Worm (Caenorhabditis elegans): ENCODE results near the gene clec-147.
A peak's percentile ranks its signal among the peaks of the same experiment; 100 is the strongest.

Gene clec-147

DNA sequence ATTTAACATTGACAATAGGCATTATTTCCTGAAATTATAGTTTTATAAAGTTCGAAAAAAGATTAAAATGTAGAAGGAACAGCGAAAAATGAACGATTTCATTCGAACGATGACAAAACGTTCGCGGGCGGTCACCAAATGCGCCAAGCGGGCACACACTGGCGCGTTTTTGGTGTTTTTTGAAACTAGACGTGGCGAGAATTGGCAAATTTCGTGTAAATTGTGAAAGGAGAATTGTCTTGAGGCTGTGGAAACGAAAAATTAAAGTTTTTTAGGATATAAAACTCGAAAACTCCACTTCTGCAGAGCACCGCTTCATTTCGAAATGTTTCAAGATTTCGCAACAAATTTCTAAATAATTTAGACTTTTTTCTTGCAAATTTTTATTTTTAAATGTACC lies 49.0 kb downstream of the clec-147 start, which contains the start of gene usp-14 (continued):
- TF ChIP-seq pag-3 (tag; optimal IDR thresholded peaks at IDR 0.05; ENCODE audit: borderline replicate concordance, insufficient read depth) (no peak), unc-30 (tag; optimal IDR thresholded peaks at IDR 0.05) (no peak), egl-27 (tag; optimal IDR thresholded peaks at IDR 0.05) (no peak), ceh-82 (tag; optimal IDR thresholded peaks at IDR 0.05) (peak in 2 of 3 experiments; percentile 48 to 51), jun-1 (tag; optimal IDR thresholded peaks at IDR 0.05) (peak; percentile 31), ztf-4 (tag; optimal IDR thresholded peaks at IDR 0.05) (no peak), mdl-1 (tag; optimal IDR thresholded peaks at IDR 0.05) (peak in 1 of 2 experiments; percentile 52), lir-3 (tag; optimal IDR thresholded peaks at IDR 0.05; ENCODE audit: poor library complexity) (peak; percentile 8), Y116A8C.19 (tag; optimal IDR thresholded peaks at IDR 0.05; ENCODE audit: borderline replicate concordance) (no peak), nhr-77 (tag; optimal IDR thresholded peaks at IDR 0.05) (peak; percentile 58), xbp-1 (tag; optimal IDR thresholded peaks at IDR 0.05) (peak; percentile 63), egl-13 (tag; optimal IDR thresholded peaks at IDR 0.05) (peak; percentile 20), hpl-2 (GFP tag; optimal IDR thresholded peaks at IDR 0.05) (no peak), nhr-28 (tag; optimal IDR thresholded peaks at IDR 0.05) (no peak), nhr-71 (tag; optimal IDR thresholded peaks at IDR 0.05) (peak; percentile 74), nhr-20 (tag; optimal IDR thresholded peaks at IDR 0.05) (peak; percentile 67), F16B12.6 (tag; optimal IDR thresholded peaks at IDR 0.05) (peak; percentile 47), sox-4 (tag; optimal IDR thresholded peaks at IDR 0.05) (no peak), ztf-11 (tag; optimal IDR thresholded peaks at IDR 0.05) (no peak), grh-1 (GFP tag; IDR thresholded peaks at IDR 0.05) (peak; percentile 37; the same call in 1 of the 2 replicates), lin-13 (GFP tag; optimal IDR thresholded peaks at IDR 0.05) (no peak), tlp-1 (tag; optimal IDR thresholded peaks at IDR 0.05) (no peak), blmp-1 (tag; optimal IDR thresholded peaks at IDR 0.05) (peak; percentile 69), sup-37 (GFP tag; optimal IDR thresholded peaks at IDR 0.05) (no peak), unc-62 (GFP tag; optimal IDR thresholded peaks at IDR 0.05) (no peak), nhr-84 (tag; optimal IDR thresholded peaks at IDR 0.05) (no peak), ceh-63 (GFP tag; optimal IDR thresholded peaks at IDR 0.05) (no peak), ces-1 (GFP tag; optimal IDR thresholded peaks at IDR 0.05) (no peak), nhr-237 (tag; optimal IDR thresholded peaks at IDR 0.05) (no peak), hlh-4 (tag; optimal IDR thresholded peaks at IDR 0.05) (no peak), pqm-1 (tag; optimal IDR thresholded peaks at IDR 0.05) (no peak), snpc-4 (tag; optimal IDR thresholded peaks at IDR 0.05) (peak; percentile 68), nhr-47 (tag; optimal IDR thresholded peaks at IDR 0.05) (peak; percentile 73), zip-4 (GFP tag; optimal IDR thresholded peaks at IDR 0.05) (peak; percentile 50), lin-35 (GFP tag; optimal IDR thresholded peaks at IDR 0.05) (peak; percentile 82 to 90), unc-130 (tag; optimal IDR thresholded peaks at IDR 0.05) (peak; percentile 30)

Measured in whole organism, L1 larva.